Fruit fly (Drosophila melanogaster) whole organism, embryonic: Measurements from ENCODE around the gene mnd.
A peak's percentile ranks its signal among the peaks of the same experiment; 100 is the strongest.

Experiments used
- B-H1 ChIP-seq: fragments of 200-800 bp; sonication (Bioruptor generic); IDR thresholded peaks from 3 replicates; pipeline ENCODE4 v1.3.6; 2022; ENCODE audit warnings: missing biosample characterization, missing genetic modification characterization
- Bdp1 ChIP-seq: fragments of 200-800 bp; sonication (Bioruptor generic); optimal IDR thresholded peaks from 3 replicates; lab custom pipeline; 2016; ENCODE audit warnings: missing biosample characterization, missing genetic modification characterization
- Bgb ChIP-seq: fragments of 200-800 bp; sonication (Bioruptor generic); IDR thresholded peaks from 2 replicates; pipeline ENCODE4 v1.3.6; 2022; ENCODE audit warnings: missing biosample characterization, missing genetic modification characterization; ENCODE audit not compliant: partially characterized antibody
- CG12236 ChIP-seq: fragments of 200-800 bp; sonication (Bioruptor generic); optimal IDR thresholded peaks from 2 replicates; lab custom pipeline; 2016; ENCODE audit warnings: missing biosample characterization, missing genetic modification characterization
- CG13894 ChIP-seq: fragments of 200-800 bp; sonication (Bioruptor generic); optimal IDR thresholded peaks from 3 replicates; lab custom pipeline; 2018; ENCODE audit warnings: missing biosample characterization, mild to moderate bottlenecking, missing genetic modification characterization, moderate library complexity
- CG14965 ChIP-seq: fragments of 200-800 bp; sonication (Bioruptor generic); optimal IDR thresholded peaks from 2 replicates; lab custom pipeline; 2016; ENCODE audit warnings: missing biosample characterization, missing genetic modification characterization, borderline replicate concordance
- CG1647 ChIP-seq: fragments of 200-800 bp; sonication (Bioruptor generic); optimal IDR thresholded peaks from 3 replicates; lab custom pipeline; 2016; ENCODE audit warnings: missing biosample characterization, missing genetic modification characterization
- CG17385 ChIP-seq: fragments of 200-800 bp; sonication (Bioruptor generic); optimal IDR thresholded peaks from 3 replicates; lab custom pipeline; 2018; ENCODE audit warnings: missing biosample characterization, mild to moderate bottlenecking, missing genetic modification characterization
- CG17568 ChIP-seq: fragments of 200-800 bp; sonication (Bioruptor generic); optimal IDR thresholded peaks from 2 replicates; lab custom pipeline; 2018; ENCODE audit warnings: missing biosample characterization, mild to moderate bottlenecking, missing genetic modification characterization, moderate library complexity
- CG17612 ChIP-seq: fragments of 200-800 bp; sonication (Bioruptor generic); IDR thresholded peaks from 2 replicates; pipeline ENCODE4 v1.3.6; 2022; ENCODE audit warnings: missing biosample characterization, missing genetic modification characterization
- CG18599 ChIP-seq: fragments of 200-800 bp; sonication (Bioruptor generic); optimal IDR thresholded peaks from 3 replicates; lab custom pipeline; 2017; ENCODE audit warnings: missing biosample characterization, missing genetic modification characterization, mild to moderate bottlenecking, moderate library complexity, missing genetic modification reagents
- CG2678 ChIP-seq: fragments of 200-800 bp; sonication (Bioruptor generic); optimal IDR thresholded peaks from 3 replicates; lab custom pipeline; 2019; ENCODE audit warnings: missing biosample characterization, mild to moderate bottlenecking, missing genetic modification characterization, moderate library complexity
- CG31224 ChIP-seq: fragments of 200-800 bp; sonication (Bioruptor generic); IDR thresholded peaks from 2 replicates; pipeline ENCODE4 v1.3.6; 2022; ENCODE audit warnings: missing biosample characterization, missing genetic modification characterization
- CG34224 ChIP-seq: fragments of 200-800 bp; sonication (Bioruptor generic); IDR thresholded peaks from 3 replicates; pipeline ENCODE4 v1.3.6; 2022; ENCODE audit warnings: missing biosample characterization, missing genetic modification characterization; ENCODE audit not compliant: partially characterized antibody
- CG34376 ChIP-seq: fragments of 200-800 bp; sonication (Bioruptor generic); optimal IDR thresholded peaks from 2 replicates; lab custom pipeline; 2018; ENCODE audit warnings: missing biosample characterization, mild to moderate bottlenecking, missing genetic modification characterization
- CG5953 ChIP-seq: fragments of 200-800 bp; sonication (Bioruptor generic); IDR thresholded peaks from 2 replicates; pipeline ENCODE4 v1.3.6; 2022; ENCODE audit warnings: missing biosample characterization, missing genetic modification characterization
- CG6175 ChIP-seq: fragments of 200-800 bp; sonication (Bioruptor generic); IDR thresholded peaks from 3 replicates; pipeline ENCODE4 v1.3.6; 2022; ENCODE audit warnings: missing biosample characterization, missing genetic modification characterization
- CG6272 ChIP-seq: fragments of 200-800 bp; sonication (Bioruptor generic); IDR thresholded peaks from 2 replicates; pipeline ENCODE4 v1.3.6; 2022; ENCODE audit warnings: missing biosample characterization, missing genetic modification characterization
- CG7963 ChIP-seq: fragments of 200-800 bp; sonication (Bioruptor generic); IDR thresholded peaks from 3 replicates; pipeline ENCODE4 v1.3.6; 2022; ENCODE audit warnings: missing biosample characterization, missing genetic modification characterization; ENCODE audit not compliant: partially characterized antibody
- CG8924 ChIP-seq: fragments of 200-800 bp; optimal IDR thresholded peaks from 3 replicates; lab custom pipeline; 2019; ENCODE audit warnings: missing biosample characterization, mild to moderate bottlenecking, missing genetic modification characterization, moderate library complexity
- CG9932 ChIP-seq: fragments of 200-800 bp; sonication (Bioruptor generic); IDR thresholded peaks from 2 replicates; pipeline ENCODE4 v1.3.6; 2022; ENCODE audit warnings: missing biosample characterization, missing genetic modification characterization
- Eip74EF ChIP-seq, 2 experiments: fragments of 200-800 bp in 1 of 2; fragments of >200 bp in 1 of 2; sonication (Bioruptor generic) in 1 of 2; optimal IDR thresholded peaks; 2 replicates each; lab custom pipeline; 2017 to 2019; ENCODE audit warnings: missing biosample characterization in 2 of 2, missing genetic modification characterization in 2 of 2, mild to moderate bottlenecking in 1 of 2, moderate library complexity in 1 of 2
- HHEX ChIP-seq: fragments of 200-800 bp; sonication (Bioruptor generic); optimal IDR thresholded peaks from 3 replicates; lab custom pipeline; 2017; ENCODE audit warnings: missing biosample characterization, mild to moderate bottlenecking, missing genetic modification characterization, missing genetic modification reagents
- HLH4C ChIP-seq: fragments of 200-800 bp; sonication (Bioruptor generic); IDR thresholded peaks from 3 replicates; pipeline ENCODE4 v1.3.6; 2022; ENCODE audit warnings: missing biosample characterization, missing genetic modification characterization; ENCODE audit not compliant: partially characterized antibody
- Hand ChIP-seq: fragments of 200-800 bp; sonication (Bioruptor generic); optimal IDR thresholded peaks from 2 replicates; lab custom pipeline; 2017; ENCODE audit warnings: mild to moderate bottlenecking, missing biosample characterization, missing genetic modification reagents, missing genetic modification characterization
- Hr39 ChIP-seq: fragments of >200 bp; optimal IDR thresholded peaks from 2 replicates; lab custom pipeline; 2017
- Hr51 ChIP-seq, 2 experiments: fragments of 200-800 bp; sonication (Bioruptor generic); optimal IDR thresholded peaks; 2 replicates in 1 of 2; 3 replicates in 1 of 2; lab custom pipeline; 2016 to 2018; ENCODE audit warnings: missing biosample characterization in 2 of 2, missing genetic modification characterization in 2 of 2, mild to moderate bottlenecking in 1 of 2, moderate library complexity in 1 of 2
- MBD-R2 ChIP-seq: fragments of 200-800 bp; sonication (Bioruptor generic); IDR thresholded peaks from 2 replicates; pipeline ENCODE4 v1.3.6; 2022; ENCODE audit warnings: missing biosample characterization, missing genetic modification characterization
- Med ChIP-seq: fragments of 200-800 bp; sonication (Bioruptor generic); peaks from one replicate; lab custom pipeline; 2016; ENCODE audit warnings: missing biosample characterization, missing genetic modification characterization, mild to moderate bottlenecking, inconsistent platforms, moderate library complexity
- NC2α ChIP-seq: fragments of 200-800 bp; sonication (Bioruptor generic); optimal IDR thresholded peaks from 2 replicates; lab custom pipeline; 2016; ENCODE audit warnings: missing biosample characterization, missing genetic modification characterization
- Oli ChIP-seq: fragments of 200-800 bp; sonication (Bioruptor generic); optimal IDR thresholded peaks from 2 replicates; lab custom pipeline; 2018; ENCODE audit warnings: missing biosample characterization, mild to moderate bottlenecking, missing genetic modification characterization, moderate library complexity
- PHDP ChIP-seq: fragments of 200-800 bp; sonication (Bioruptor generic); optimal IDR thresholded peaks from 3 replicates; lab custom pipeline; 2018; ENCODE audit warnings: missing biosample characterization, mild to moderate bottlenecking, missing genetic modification characterization, moderate library complexity
- Scr ChIP-seq: fragments of 200-800 bp; sonication (Bioruptor generic); IDR thresholded peaks from 2 replicates; pipeline ENCODE4 v1.3.6; 2022; ENCODE audit warnings: missing biosample characterization, missing genetic modification characterization; ENCODE audit not compliant: partially characterized antibody
- Vsx1 ChIP-seq: fragments of 200-800 bp; sonication (Bioruptor generic); optimal IDR thresholded peaks from 2 replicates; lab custom pipeline; 2017; ENCODE audit warnings: missing biosample characterization, mild to moderate bottlenecking, missing genetic modification characterization, missing genetic modification reagents
- bcd ChIP-seq: fragments of 200-800 bp; sonication (Bioruptor generic); optimal IDR thresholded peaks from 2 replicates; lab custom pipeline; 2017; ENCODE audit warnings: missing biosample characterization, mild to moderate bottlenecking, missing genetic modification characterization
- ewg ChIP-seq: fragments of 200-800 bp; sonication (Bioruptor generic); optimal IDR thresholded peaks from 3 replicates; lab custom pipeline; 2017; ENCODE audit warnings: mild to moderate bottlenecking, missing biosample characterization, missing genetic modification reagents, missing genetic modification characterization
- fd96Cb ChIP-seq: fragments of 200-800 bp; sonication (Bioruptor generic); optimal IDR thresholded peaks from 2 replicates; lab custom pipeline; 2018; ENCODE audit warnings: missing biosample characterization, mild to moderate bottlenecking, missing genetic modification characterization, moderate library complexity
- grau ChIP-seq: fragments of 200-800 bp; optimal IDR thresholded peaks from 3 replicates; lab custom pipeline; 2019; ENCODE audit warnings: missing biosample characterization, mild to moderate bottlenecking, missing genetic modification characterization, moderate library complexity
- gsb ChIP-seq: fragments of 200-800 bp; sonication (Bioruptor generic); IDR thresholded peaks from 2 replicates; pipeline ENCODE4 v1.3.6; 2022; ENCODE audit warnings: missing biosample characterization, missing genetic modification characterization
- klu ChIP-seq: fragments of 200-800 bp; sonication (Bioruptor generic); IDR thresholded peaks from 2 replicates; pipeline ENCODE4 v1.3.6; 2022; ENCODE audit warnings: missing biosample characterization, missing genetic modification characterization
- mld ChIP-seq: fragments of 200-800 bp; sonication (Bioruptor generic); IDR thresholded peaks from 3 replicates; pipeline ENCODE4 v1.3.6; 2022; ENCODE audit warnings: missing biosample characterization, missing genetic modification characterization; ENCODE audit not compliant: partially characterized antibody
- pan ChIP-seq, 4 experiments: fragments of >200 bp in 3 of 4; fragments of 200-800 bp in 1 of 4; sonication (Bioruptor generic) in 1 of 4; optimal IDR thresholded peaks in 3 of 4; IDR thresholded peaks in 1 of 4; 2 replicates each; pipeline versions ENCODE4 v1.3.6 to Lab custom; 2017 to 2022; ENCODE audit warnings: missing biosample characterization in 2 of 4, missing genetic modification characterization in 2 of 4, mixed read lengths in 1 of 4
- phol ChIP-seq: fragments of 200-800 bp; sonication (Bioruptor generic); optimal IDR thresholded peaks from 3 replicates; lab custom pipeline; 2018; ENCODE audit warnings: missing biosample characterization, mild to moderate bottlenecking, missing genetic modification characterization, moderate library complexity
- row ChIP-seq: fragments of 200-800 bp; sonication (Bioruptor generic); IDR thresholded peaks from 3 replicates; pipeline ENCODE4 v1.3.6; 2022; ENCODE audit warnings: missing biosample characterization, missing genetic modification characterization
- sens ChIP-seq: fragments of 200-800 bp; sonication (Bioruptor generic); peaks from one replicate; lab custom pipeline; 2016; ENCODE audit warnings: missing biosample characterization, missing genetic modification characterization
- slp2 ChIP-seq: fragments of 200-800 bp; sonication (Bioruptor generic); optimal IDR thresholded peaks from 2 replicates; lab custom pipeline; 2016; ENCODE audit warnings: missing biosample characterization, missing genetic modification characterization
- sna ChIP-seq: fragments of 200-800 bp; sonication (Bioruptor generic); IDR thresholded peaks from 2 replicates; pipeline ENCODE4 v1.3.6; 2022; ENCODE audit warnings: missing biosample characterization, missing genetic modification characterization; ENCODE audit not compliant: partially characterized antibody
- ssp ChIP-seq: fragments of 200-800 bp; sonication (Bioruptor generic); IDR thresholded peaks from 2 replicates; pipeline ENCODE4 v1.3.6; 2022; ENCODE audit warnings: missing biosample characterization, missing genetic modification characterization
- z ChIP-seq: fragments of 200-800 bp; sonication (Bioruptor generic); IDR thresholded peaks from 3 replicates; pipeline ENCODE4 v1.3.6; 2022; ENCODE audit warnings: missing biosample characterization, missing genetic modification characterization

Gene mnd

DNA sequence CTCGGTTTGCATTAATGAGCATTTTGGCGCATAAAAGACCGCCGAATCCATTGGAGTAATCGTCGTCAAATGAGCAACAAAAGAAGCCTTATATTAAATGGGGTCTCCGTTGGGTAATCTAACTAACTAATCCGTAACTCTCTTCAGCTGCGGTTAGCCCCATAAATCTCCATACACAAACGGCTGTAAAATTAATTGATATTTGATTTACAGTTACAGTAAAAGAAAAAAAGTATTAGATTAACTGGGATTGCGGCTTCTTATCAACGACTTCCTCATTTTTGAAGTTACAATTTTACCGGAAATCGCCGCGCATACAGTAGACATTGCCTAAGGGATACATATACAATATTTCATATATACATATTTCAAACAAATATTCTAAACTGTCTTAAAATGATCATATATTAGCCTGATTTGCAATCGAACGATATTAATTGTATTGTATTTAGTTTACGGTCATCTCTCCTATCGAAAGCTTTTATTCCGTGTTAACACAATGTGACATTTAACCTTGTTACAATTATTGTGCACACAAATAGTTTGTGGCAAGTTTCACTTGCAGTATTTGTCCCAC, 1.5 kb downstream of the mnd start (continued):
- TF ChIP-seq CG34376 (GFP tag; lab: Kevin White, UChicago) (no peak), pan (optimal IDR thresholded peaks at IDR 0.05; lab: Kevin White, UChicago) (no peak), pan (GFP tag; optimal IDR thresholded peaks at IDR 0.05 in 1 of 2, IDR thresholded peaks at IDR 0.05 in 1 of 2) (peak in 1 of 2 experiments; percentile 23), CG6175 (GFP tag; lab: Robert Waterston, UW) (no peak), B-H1 (GFP tag; lab: Robert Waterston, UW) (no peak), CG13894 (tag; lab: Kevin White, UChicago) (no peak), CG17385 (GFP tag; lab: Kevin White, UChicago) (no peak), Vsx1 (peak; percentile 29), sna (GFP tag; lab: Robert Waterston, UW) (no peak), CG34224 (GFP tag; lab: Robert Waterston, UW) (no peak), klu (GFP tag; lab: Robert Waterston, UW) (no peak), HHEX (GFP tag; lab: Kevin White, UChicago) (no peak), ssp (no peak), Hr39 (lab: Kevin White, UChicago) (no peak), HLH4C (GFP tag; lab: Robert Waterston, UW) (no peak), z (GFP tag; lab: Robert Waterston, UW) (no peak), CG17612 (GFP tag; lab: Robert Waterston, UW) (no peak), sens (GFP tag; lab: Kevin White, UChicago) (peak; percentile 29), Bdp1 (no peak), CG12236 (GFP tag; lab: Kevin White, UChicago) (no peak), bcd (GFP tag; lab: Kevin White, UChicago) (no peak), CG31224 (GFP tag; lab: Robert Waterston, UW) (no peak), grau (tag; lab: Kevin White, UChicago) (peak; percentile 77), mld (GFP tag; lab: Robert Waterston, UW) (no peak), CG17568 (GFP tag; lab: Kevin White, UChicago) (peak; percentile 14), ewg (GFP tag; lab: Kevin White, UChicago) (no peak), fd96Cb (tag; lab: Kevin White, UChicago) (no peak), Eip74EF (GFP tag; optimal IDR thresholded peaks at IDR 0.05; lab: Kevin White, UChicago) (peak in 1 of 2 experiments; percentile 46), phol (tag; lab: Kevin White, UChicago) (peak; percentile 2), CG6272 (GFP tag; lab: Robert Waterston, UW) (no peak), Oli (tag; lab: Kevin White, UChicago) (no peak), CG5953 (GFP tag; lab: Robert Waterston, UW) (no peak), NC2α (no peak), CG1647 (GFP tag; lab: Kevin White, UChicago) (no peak), Med (GFP tag; lab: Kevin White, UChicago) (peak; percentile 2), CG18599 (no peak), PHDP (tag; lab: Kevin White, UChicago) (no peak), CG7963 (GFP tag; lab: Robert Waterston, UW) (no peak), MBD-R2 (GFP tag; lab: Robert Waterston, UW) (no peak), CG14965 (GFP tag; lab: Kevin White, UChicago) (no peak), CG8924 (no peak), Hr51 (GFP tag; optimal IDR thresholded peaks at IDR 0.05; lab: Kevin White, UChicago) (no peak), CG9932 (GFP tag; lab: Robert Waterston, UW) (no peak), CG2678 (tag; lab: Kevin White, UChicago) (peak; percentile 1), Hand (no peak), gsb (no peak), slp2 (GFP tag; lab: Kevin White, UChicago) (no peak), Bgb (no peak), Scr (no peak), row (GFP tag; lab: Robert Waterston, UW) (0 out of 3 replicates have a peak, but pooled peaks have one; percentile 17)
